Fruit fly (Drosophila melanogaster) whole organism, adult: ENCODE measurements around the gene Pgm1.

Source experiments
- CG33017 ChIP-seq: fragments of 200-800 bp; sonication (Bioruptor generic); optimal IDR thresholded peaks from 2 replicates; lab custom pipeline; 2018; ENCODE audit warnings: missing biosample characterization, mild to moderate bottlenecking, missing genetic modification characterization, moderate library complexity
- Clk ChIP-seq: fragments of 200-800 bp; sonication (Bioruptor generic); optimal IDR thresholded peaks from 2 replicates; lab custom pipeline; 2017; ENCODE audit warnings: missing biosample characterization, missing genetic modification characterization
- cnc ChIP-seq, 2 experiments: fragments of >200 bp; optimal IDR thresholded peaks; 2 replicates each; lab custom pipeline; 2017
- ovo ChIP-seq: fragments of 200-800 bp; sonication (Bioruptor generic); optimal IDR thresholded peaks from 2 replicates; lab custom pipeline; 2016; ENCODE audit warnings: missing biosample characterization, missing genetic modification characterization
- pad ChIP-seq: fragments of 200-800 bp; sonication (Bioruptor generic); optimal IDR thresholded peaks from 3 replicates; lab custom pipeline; 2017; ENCODE audit warnings: missing biosample characterization, missing genetic modification characterization, mild to moderate bottlenecking, moderate library complexity, missing genetic modification reagents

- TF ChIP-seq ovo (GFP tag; lab: Kevin White, UChicago) (no peak), cnc (optimal IDR thresholded peaks at IDR 0.05; lab: Kevin White, UChicago) (peak; percentile 42 to 67), Clk (GFP tag; lab: Kevin White, UChicago) (no peak), pad (GFP tag; lab: Kevin White, UChicago) (no peak), CG33017 (no peak)
Observed at dm6 chr3L:16161131-16161530, 32.8 kb upstream of the Pgm1 start.
